Fruit fly (Drosophila melanogaster) whole organism, embryonic: ENCODE results near the gene Pex11c.
A peak's percentile ranks its signal among the peaks of the same experiment; 100 is the strongest.

Experiments
- Awh ChIP-seq: fragments of 200-800 bp; sonication (Bioruptor generic); IDR thresholded peaks from 2 replicates; pipeline ENCODE4, ENCODE4 v1.3.6; 2022; ENCODE audit warnings: missing biosample characterization, missing genetic modification characterization
- CG11456 ChIP-seq: fragments of 200-800 bp; sonication (Bioruptor generic); IDR thresholded peaks from 3 replicates; pipeline ENCODE4 v1.3.6; 2022; ENCODE audit warnings: missing biosample characterization, missing genetic modification characterization
- CG1233 ChIP-seq: fragments of 200-800 bp; sonication (Bioruptor generic); optimal IDR thresholded peaks from 4 replicates; lab custom pipeline; 2018; ENCODE audit warnings: missing biosample characterization, mild to moderate bottlenecking, missing genetic modification characterization
- CG15514 ChIP-seq: fragments of 200-800 bp; sonication (Bioruptor generic); optimal IDR thresholded peaks from 3 replicates; lab custom pipeline; 2017; ENCODE audit warnings: missing biosample characterization, missing genetic modification characterization, mild to moderate bottlenecking, moderate library complexity, missing genetic modification reagents
- CG15601 ChIP-seq: fragments of 200-800 bp; sonication (Bioruptor generic); optimal IDR thresholded peaks from 3 replicates; lab custom pipeline; 2019; ENCODE audit warnings: missing biosample characterization, mild to moderate bottlenecking, missing genetic modification characterization, moderate library complexity
- CG17186 ChIP-seq: fragments of 200-800 bp; sonication (Bioruptor generic); optimal IDR thresholded peaks from 3 replicates; lab custom pipeline; 2017; ENCODE audit warnings: missing biosample characterization, missing genetic modification reagents, missing genetic modification characterization
- CG17328 ChIP-seq: fragments of 200-800 bp; sonication (Bioruptor generic); IDR thresholded peaks from 2 replicates; pipeline ENCODE4 v1.3.6; 2022; ENCODE audit warnings: missing biosample characterization, missing genetic modification characterization
- CG2116 ChIP-seq: fragments of 200-800 bp; sonication (Bioruptor generic); optimal IDR thresholded peaks from 3 replicates; lab custom pipeline; 2018; ENCODE audit warnings: missing biosample characterization, mild to moderate bottlenecking, missing genetic modification characterization
- CG2199 ChIP-seq: fragments of 200-800 bp; sonication (Bioruptor generic); IDR thresholded peaks from 3 replicates; pipeline ENCODE4 v1.3.6; 2022; ENCODE audit warnings: missing biosample characterization, missing genetic modification characterization
- CG2678 ChIP-seq: fragments of 200-800 bp; sonication (Bioruptor generic); optimal IDR thresholded peaks from 3 replicates; lab custom pipeline; 2019; ENCODE audit warnings: missing biosample characterization, mild to moderate bottlenecking, missing genetic modification characterization, moderate library complexity
- CG32767 ChIP-seq: fragments of 200-800 bp; sonication (Bioruptor generic); IDR thresholded peaks from 2 replicates; pipeline ENCODE4 v1.3.6; 2022; ENCODE audit warnings: missing biosample characterization, missing genetic modification characterization
- CG34224 ChIP-seq: fragments of 200-800 bp; sonication (Bioruptor generic); IDR thresholded peaks from 3 replicates; pipeline ENCODE4 v1.3.6; 2022; ENCODE audit warnings: missing biosample characterization, missing genetic modification characterization; ENCODE audit not compliant: partially characterized antibody
- CG3838 ChIP-seq: fragments of 200-800 bp; sonication (Bioruptor generic); optimal IDR thresholded peaks from 3 replicates; lab custom pipeline; 2016; ENCODE audit warnings: missing biosample characterization, missing genetic modification characterization
- CG4404 ChIP-seq: fragments of 200-800 bp; sonication (Bioruptor generic); IDR thresholded peaks from 2 replicates; pipeline ENCODE4 v1.3.6; 2022; ENCODE audit warnings: missing biosample characterization, missing genetic modification characterization
- CG4617 ChIP-seq: fragments of 200-800 bp; sonication (Bioruptor generic); optimal IDR thresholded peaks from 3 replicates; lab custom pipeline; 2016; ENCODE audit warnings: missing biosample characterization, missing genetic modification characterization, borderline replicate concordance
- CG5245 ChIP-seq: fragments of 200-800 bp; sonication (Bioruptor generic); optimal IDR thresholded peaks from 3 replicates; lab custom pipeline; 2016; ENCODE audit warnings: missing biosample characterization, missing genetic modification characterization
- CG9876 ChIP-seq: fragments of 200-800 bp; sonication (Bioruptor generic); optimal IDR thresholded peaks from 2 replicates; lab custom pipeline; 2016; ENCODE audit warnings: missing biosample characterization, missing genetic modification characterization
- Camta ChIP-seq: fragments of 200-800 bp; sonication (Bioruptor generic); optimal IDR thresholded peaks from 2 replicates; lab custom pipeline; 2016; ENCODE audit warnings: missing biosample characterization, missing genetic modification characterization
- Deaf1 ChIP-seq: fragments of 200-800 bp; optimal IDR thresholded peaks from 3 replicates; lab custom pipeline; 2019; ENCODE audit warnings: missing biosample characterization, mild to moderate bottlenecking, missing genetic modification characterization, moderate library complexity
- Dip3 ChIP-seq: fragments of 200-800 bp; sonication (Bioruptor generic); optimal IDR thresholded peaks from 3 replicates; lab custom pipeline; 2016; ENCODE audit warnings: missing biosample characterization, missing genetic modification characterization
- Doc3 ChIP-seq: fragments of 200-800 bp; sonication (Bioruptor generic); IDR thresholded peaks from 3 replicates; pipeline ENCODE4 v1.3.6; 2022; ENCODE audit warnings: missing biosample characterization, missing genetic modification characterization; ENCODE audit not compliant: partially characterized antibody
- Dref ChIP-seq: fragments of 200-800 bp; sonication (Bioruptor generic); IDR thresholded peaks from 2 replicates; pipeline ENCODE4 v1.3.6; 2022; ENCODE audit warnings: missing biosample characterization, missing genetic modification characterization
- GATAe ChIP-seq: fragments of 200-800 bp; sonication (Bioruptor generic); conservative IDR thresholded peaks from 2 replicates; pipeline ENCODE4 v1.3.6; 2022; ENCODE audit warnings: missing biosample characterization, missing genetic modification characterization
- Hmr ChIP-seq: fragments of 200-800 bp; sonication (Bioruptor generic); optimal IDR thresholded peaks from 3 replicates; lab custom pipeline; 2017; ENCODE audit warnings: mild to moderate bottlenecking, missing biosample characterization, missing genetic modification reagents, missing genetic modification characterization
- Med ChIP-seq: fragments of 200-800 bp; sonication (Bioruptor generic); peaks from one replicate; lab custom pipeline; 2016; ENCODE audit warnings: missing biosample characterization, missing genetic modification characterization, mild to moderate bottlenecking, inconsistent platforms, moderate library complexity
- Ravus ChIP-seq: fragments of 200-800 bp; sonication (Bioruptor generic); IDR thresholded peaks from 2 replicates; pipeline ENCODE4 v1.3.6; 2022; ENCODE audit warnings: missing biosample characterization, missing genetic modification characterization
- Scr ChIP-seq: fragments of 200-800 bp; sonication (Bioruptor generic); IDR thresholded peaks from 2 replicates; pipeline ENCODE4 v1.3.6; 2022; ENCODE audit warnings: missing biosample characterization, missing genetic modification characterization; ENCODE audit not compliant: partially characterized antibody
- Stat92E ChIP-seq, 3 experiments: fragments of >200 bp in 2 of 3; fragments of 200-800 bp in 1 of 3; sonication (Bioruptor generic) in 1 of 3; optimal IDR thresholded peaks; 2 replicates each; lab custom pipeline; 2017 to 2019; ENCODE audit warnings: missing biosample characterization in 3 of 3, missing genetic modification characterization in 3 of 3, mild to moderate bottlenecking in 1 of 3, moderate library complexity in 1 of 3
- Xrp1 ChIP-seq: fragments of 200-800 bp; sonication (Bioruptor generic); IDR thresholded peaks from 2 replicates; pipeline ENCODE4 v1.3.6; 2022; ENCODE audit warnings: missing biosample characterization, missing genetic modification characterization
- bab2 ChIP-seq: fragments of 200-800 bp; sonication (Bioruptor generic); optimal IDR thresholded peaks from 2 replicates; lab custom pipeline; 2016; ENCODE audit warnings: missing biosample characterization, missing genetic modification characterization
- bsh ChIP-seq, 2 experiments: fragments of 200-800 bp; sonication (Bioruptor generic); optimal IDR thresholded peaks; 2 replicates each; lab custom pipeline; 2017 to 2018; ENCODE audit warnings: mild to moderate bottlenecking in 2 of 2, missing biosample characterization in 2 of 2, missing genetic modification characterization in 2 of 2, moderate library complexity in 1 of 2
- btn ChIP-seq: fragments of 200-800 bp; sonication (Bioruptor generic); optimal IDR thresholded peaks from 2 replicates; lab custom pipeline; 2016; ENCODE audit warnings: missing biosample characterization, missing genetic modification characterization
- chm ChIP-seq: fragments of 200-800 bp; sonication (Bioruptor generic); IDR thresholded peaks from 2 replicates; pipeline ENCODE4 v1.3.6; 2022; ENCODE audit warnings: missing biosample characterization, missing genetic modification characterization
- chn ChIP-seq: fragments of 200-800 bp; sonication (Bioruptor generic); optimal IDR thresholded peaks from 2 replicates; lab custom pipeline; 2016; ENCODE audit warnings: missing biosample characterization, missing genetic modification characterization
- ems ChIP-seq: fragments of 200-800 bp; sonication (Bioruptor generic); optimal IDR thresholded peaks from 3 replicates; lab custom pipeline; 2016; ENCODE audit warnings: missing biosample characterization, missing genetic modification characterization
- exex ChIP-seq: fragments of 200-800 bp; sonication (Bioruptor generic); optimal IDR thresholded peaks from 4 replicates; lab custom pipeline; 2018; ENCODE audit warnings: missing biosample characterization, mild to moderate bottlenecking, missing genetic modification characterization, moderate library complexity
- gem ChIP-seq: fragments of 200-800 bp; sonication (Bioruptor generic); optimal IDR thresholded peaks from 2 replicates; lab custom pipeline; 2019; ENCODE audit warnings: missing biosample characterization, mild to moderate bottlenecking, missing genetic modification characterization, moderate library complexity
- hth ChIP-seq: fragments of >200 bp; optimal IDR thresholded peaks from 2 replicates; lab custom pipeline; 2017; ENCODE audit warnings: inconsistent platforms
- knrl ChIP-seq: fragments of 200-800 bp; sonication (Bioruptor generic); IDR thresholded peaks from 3 replicates; pipeline ENCODE4 v1.3.6; 2022; ENCODE audit warnings: missing biosample characterization, missing genetic modification characterization; ENCODE audit not compliant: partially characterized antibody
- luna ChIP-seq: fragments of 200-800 bp; sonication (Bioruptor generic); optimal IDR thresholded peaks from 2 replicates; lab custom pipeline; 2016; ENCODE audit warnings: missing biosample characterization, missing genetic modification characterization
- nerfin-1 ChIP-seq: fragments of 200-800 bp; sonication (Bioruptor generic); optimal IDR thresholded peaks from 3 replicates; lab custom pipeline; 2019; ENCODE audit warnings: missing biosample characterization, mild to moderate bottlenecking, missing genetic modification characterization, moderate library complexity
- onecut ChIP-seq: fragments of 200-800 bp; sonication (Bioruptor generic); IDR thresholded peaks from 2 replicates; pipeline ENCODE4 v1.3.6; 2022; ENCODE audit warnings: missing biosample characterization, missing genetic modification characterization
- pfk ChIP-seq: fragments of 200-800 bp; sonication (Bioruptor generic); optimal IDR thresholded peaks from 2 replicates; lab custom pipeline; 2018; ENCODE audit warnings: missing biosample characterization, mild to moderate bottlenecking, missing genetic modification characterization, moderate library complexity
- ro ChIP-seq: fragments of 200-800 bp; sonication (Bioruptor generic); IDR thresholded peaks from 2 replicates; pipeline ENCODE4 v1.3.6; 2022; ENCODE audit warnings: missing biosample characterization, missing genetic modification characterization
- run ChIP-seq: fragments of 200-800 bp; sonication (Bioruptor generic); optimal IDR thresholded peaks from 3 replicates; lab custom pipeline; 2018; ENCODE audit warnings: missing biosample characterization, mild to moderate bottlenecking, missing genetic modification characterization
- schlank ChIP-seq: fragments of 200-800 bp; sonication (Bioruptor generic); optimal IDR thresholded peaks from 2 replicates; lab custom pipeline; 2018; ENCODE audit warnings: missing biosample characterization, mild to moderate bottlenecking, missing genetic modification characterization
- sens ChIP-seq: fragments of 200-800 bp; sonication (Bioruptor generic); peaks from one replicate; lab custom pipeline; 2016; ENCODE audit warnings: missing biosample characterization, missing genetic modification characterization
- stwl ChIP-seq: fragments of 200-800 bp; sonication (Bioruptor generic); optimal IDR thresholded peaks from 3 replicates; lab custom pipeline; 2018; ENCODE audit warnings: missing biosample characterization, mild to moderate bottlenecking, missing genetic modification characterization, moderate library complexity
- tgo ChIP-seq: fragments of 200-800 bp; sonication (Bioruptor generic); IDR thresholded peaks from 3 replicates; pipeline ENCODE4 v1.3.6; 2022; ENCODE audit warnings: missing biosample characterization, missing genetic modification characterization
- wdn ChIP-seq: fragments of 200-800 bp; sonication (Bioruptor generic); IDR thresholded peaks from 2 replicates; pipeline ENCODE4 v1.3.6; 2022; ENCODE audit warnings: missing biosample characterization, missing genetic modification characterization
- wor ChIP-seq: fragments of 200-800 bp; sonication (Bioruptor generic); IDR thresholded peaks from 2 replicates; pipeline ENCODE4 v1.3.6; 2022; ENCODE audit warnings: missing biosample characterization, missing genetic modification characterization

Pex11c gene

dm6 chr3R:23280806-23281257, 22.7 kb downstream of the Pex11c start, which contains the start of the genes orb and Cdc16 (continued):
- TF ChIP-seq Xrp1 (GFP tag; lab: Robert Waterston, UW) (peak; percentile 96), CG2116 (peak; percentile 76), CG9876 (GFP tag; lab: Kevin White, UChicago) (peak; percentile 47), Ravus (peak; percentile 75), CG2199 (GFP tag; lab: Robert Waterston, UW) (0 out of 3 replicates have a peak, but pooled peaks have one; percentile 37), run (tag; lab: Kevin White, UChicago) (peak; percentile 80), CG4617 (GFP tag; lab: Kevin White, UChicago) (peak; percentile 83), pfk (GFP tag; lab: Kevin White, UChicago) (no peak), Dref (GFP tag; lab: Robert Waterston, UW) (peak; percentile 43), exex (tag; lab: Kevin White, UChicago) (peak; percentile 76), chn (GFP tag; lab: Kevin White, UChicago) (peak; percentile 76), nerfin-1 (tag; lab: Kevin White, UChicago) (peak; percentile 84), hth (lab: Kevin White, UChicago) (no peak), CG17186 (GFP tag; lab: Kevin White, UChicago) (peak; percentile 27), CG15514 (peak; percentile 87), CG2678 (peak; percentile 94), wdn (GFP tag; lab: Robert Waterston, UW) (peak; percentile 85), CG5245 (GFP tag; lab: Kevin White, UChicago) (peak; percentile 89), Dip3 (GFP tag; lab: Kevin White, UChicago) (peak; percentile 74), Awh (GFP tag; lab: Robert Waterston, UW) (peak; percentile 91), CG3838 (GFP tag; lab: Kevin White, UChicago) (peak; percentile 60), gem (tag; lab: Kevin White, UChicago) (peak; percentile 97), Doc3 (GFP tag; lab: Robert Waterston, UW) (no peak), onecut (peak; percentile 81), chm (GFP tag; lab: Robert Waterston, UW) (peak; percentile 88), bab2 (peak; percentile 79), Med (peak; percentile 95), Hmr (GFP tag; lab: Kevin White, UChicago) (peak; percentile 92), CG4404 (GFP tag; lab: Robert Waterston, UW) (peak; percentile 67), CG15601 (tag; lab: Kevin White, UChicago) (peak; percentile 92), btn (GFP tag; lab: Kevin White, UChicago) (no peak), Scr (GFP tag; lab: Robert Waterston, UW) (no peak), GATAe (GFP tag; lab: Robert Waterston, UW) (no peak; the same call in 1 of the 2 replicates), Stat92E (GFP tag; optimal IDR thresholded peaks at IDR 0.05; lab: Kevin White, UChicago) (peak in 1 of 3 experiments; percentile 59), CG17328 (GFP tag; lab: Robert Waterston, UW) (peak; percentile 94), Deaf1 (tag; lab: Kevin White, UChicago) (peak; percentile 79), CG1233 (peak; percentile 90), stwl (tag; lab: Kevin White, UChicago) (peak; percentile 74), luna (GFP tag; lab: Kevin White, UChicago) (peak; percentile 12), CG11456 (GFP tag; lab: Robert Waterston, UW) (peak; percentile 94), CG32767 (GFP tag; lab: Robert Waterston, UW) (peak; percentile 85), wor (GFP tag; lab: Robert Waterston, UW) (peak; percentile 75), ems (GFP tag; lab: Kevin White, UChicago) (peak; percentile 84), sens (GFP tag; lab: Kevin White, UChicago) (peak; percentile 96), knrl (no peak), bsh (GFP tag; optimal IDR thresholded peaks at IDR 0.05; lab: Kevin White, UChicago) (peak; percentile 49 to 95), tgo (peak; percentile 93), ro (GFP tag; lab: Robert Waterston, UW) (peak; percentile 79), Camta (GFP tag; lab: Kevin White, UChicago) (peak; percentile 66), CG34224 (GFP tag; lab: Robert Waterston, UW) (no peak), schlank (tag; lab: Kevin White, UChicago) (peak; percentile 56)
